Worm (Caenorhabditis elegans): Measurements from ENCODE around the gene suds-3.

The suds-3 gene

ce11 chrV:9927381-9927780 is 3.4 kb upstream of the suds-3 start:
- no peak for TF ChIP-seq pha-2 (tag; optimal IDR thresholded peaks at IDR 0.05)
- TF ChIP-seq ama-1 (optimal IDR thresholded peaks at IDR 0.05) = no peak
- no peak for TF ChIP-seq unc-42 (tag; optimal IDR thresholded peaks at IDR 0.05)
- no peak for TF ChIP-seq mec-3 (tag; optimal IDR thresholded peaks at IDR 0.05; ENCODE audit: borderline replicate concordance)
- no peak for TF ChIP-seq ceh-6 (GFP tag; optimal IDR thresholded peaks at IDR 0.05)
- TF ChIP-seq sox-2 (GFP tag; IDR thresholded peaks at IDR 0.05) = no peak
- no peak for TF ChIP-seq lin-11 (tag; optimal IDR thresholded peaks at IDR 0.05)
- TF ChIP-seq sdc-2 (tag; optimal IDR thresholded peaks at IDR 0.05) = no peak
- no peak for TF ChIP-seq ahr-1 (tag; optimal IDR thresholded peaks at IDR 0.05)
- no peak for TF ChIP-seq ets-4 (tag; optimal IDR thresholded peaks at IDR 0.05)
- TF ChIP-seq zip-5 (tag; optimal IDR thresholded peaks at IDR 0.05) = no peak
- no peak for TF ChIP-seq pqm-1 (tag; optimal IDR thresholded peaks at IDR 0.05)

DNA sequence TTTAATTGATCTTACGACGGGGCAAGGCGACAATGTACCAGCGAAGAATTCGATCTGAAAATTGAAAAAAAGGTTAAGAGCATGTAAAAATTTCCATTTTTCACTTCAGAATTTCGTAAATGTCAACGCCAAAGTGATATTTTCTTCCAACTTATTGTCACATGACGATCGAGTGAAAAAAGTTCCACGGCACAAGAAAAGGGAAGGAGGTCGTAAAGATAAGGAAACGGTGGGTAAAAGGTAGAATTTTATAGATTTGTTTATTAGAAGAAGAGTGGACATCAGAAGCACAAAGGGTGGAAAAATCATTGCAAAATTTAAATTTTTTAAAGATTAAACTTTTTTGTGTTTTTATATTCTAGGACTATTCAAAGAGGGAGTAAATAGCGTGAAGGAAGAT is 2.9 kb upstream of the suds-3 start:
- no peak for TF ChIP-seq tbx-2 (tag; optimal IDR thresholded peaks at IDR 0.05)
- TF ChIP-seq hlh-30 (tag; optimal IDR thresholded peaks at IDR 0.05; ENCODE audit: insufficient read depth) = peak; percentile 19

- TF ChIP-seq pha-2 (tag; optimal IDR thresholded peaks at IDR 0.05) = no peak
- no peak for TF ChIP-seq sox-4 (tag; optimal IDR thresholded peaks at IDR 0.05)
- TF ChIP-seq ceh-31 (tag; optimal IDR thresholded peaks at IDR 0.05) = no peak
- no peak for TF ChIP-seq fkh-6 (tag; optimal IDR thresholded peaks at IDR 0.05)
- no peak for TF ChIP-seq npax-4 (tag; optimal IDR thresholded peaks at IDR 0.05)
- no peak for TF ChIP-seq ceh-19 (GFP tag; optimal IDR thresholded peaks at IDR 0.05)
- no peak for TF ChIP-seq unc-86 (tag; optimal IDR thresholded peaks at IDR 0.05)
- TF ChIP-seq hlh-30 (tag; optimal IDR thresholded peaks at IDR 0.05; ENCODE audit: insufficient read depth) = no peak
- no peak for TF ChIP-seq gmeb-2 (tag; optimal IDR thresholded peaks at IDR 0.05)
- no peak for TF ChIP-seq ceh-6 (GFP tag; optimal IDR thresholded peaks at IDR 0.05)
- no peak for TF ChIP-seq ahr-1 (tag; optimal IDR thresholded peaks at IDR 0.05)
- no peak for TF ChIP-seq ceh-34 (tag; optimal IDR thresholded peaks at IDR 0.05)
- no peak for TF ChIP-seq pqm-1 (tag; optimal IDR thresholded peaks at IDR 0.05)
- no peak for TF ChIP-seq ztf-16 (tag; optimal IDR thresholded peaks at IDR 0.05)
- no peak for TF ChIP-seq fkh-10 (GFP tag; optimal IDR thresholded peaks at IDR 0.05)
- TF ChIP-seq ceh-30 (tag; optimal IDR thresholded peaks at IDR 0.05) = no peak
- no peak for TF ChIP-seq dve-1 (tag; optimal IDR thresholded peaks at IDR 0.05)
- no peak for TF ChIP-seq che-1 (tag; optimal IDR thresholded peaks at IDR 0.05)
- TF ChIP-seq rnt-1 (tag; optimal IDR thresholded peaks at IDR 0.05) = no peak
These were observed 6.6 kb downstream of the suds-3 start, which contains the start of gene srj-33 for ce11 chrV:9937435-9937834. srj-33 (minus strand) TSS chrV:9937535.

ce11 chrV:9943039-9943438 is 12.2 kb downstream of the suds-3 start, which contains the start of gene fipr-12:
fipr-12 (plus strand) TSS chrV:9943339.
- TF ChIP-seq hlh-30 (tag; optimal IDR thresholded peaks at IDR 0.05; ENCODE audit: insufficient read depth) (no peak), syd-9 (tag; optimal IDR thresholded peaks at IDR 0.05) (no peak), hlh-15 (tag; optimal IDR thresholded peaks at IDR 0.05) (no peak), pat-9 (tag; optimal IDR thresholded peaks at IDR 0.05) (no peak), ceh-9 (tag; optimal IDR thresholded peaks at IDR 0.05) (no peak), ceh-2 (tag; optimal IDR thresholded peaks at IDR 0.05) (no peak), madf-2 (tag; optimal IDR thresholded peaks at IDR 0.05) (no peak), npax-4 (tag; optimal IDR thresholded peaks at IDR 0.05) (no peak), ceh-48 (tag; optimal IDR thresholded peaks at IDR 0.05) (no peak)

- TF ChIP-seq pat-9 (tag; optimal IDR thresholded peaks at IDR 0.05) (no peak), C08G9.2 (tag; optimal IDR thresholded peaks at IDR 0.05) (no peak), ceh-30 (tag; optimal IDR thresholded peaks at IDR 0.05) (no peak), ref-2 (tag; optimal IDR thresholded peaks at IDR 0.05) (no peak), dmd-4 (tag; optimal IDR thresholded peaks at IDR 0.05; ENCODE audit: borderline replicate concordance) (no peak), unc-42 (tag; optimal IDR thresholded peaks at IDR 0.05) (no peak), ceh-22 (tag; optimal IDR thresholded peaks at IDR 0.05) (no peak), ama-1 (optimal IDR thresholded peaks at IDR 0.05) (no peak), pax-1 (tag; optimal IDR thresholded peaks at IDR 0.05) (no peak), nfya-1 (tag; optimal IDR thresholded peaks at IDR 0.05) (no peak), pqm-1 (tag; optimal IDR thresholded peaks at IDR 0.05) (no peak), ceh-18 (tag; optimal IDR thresholded peaks at IDR 0.05) (no peak), odd-2 (tag; optimal IDR thresholded peaks at IDR 0.05) (no peak), sdc-2 (tag; optimal IDR thresholded peaks at IDR 0.05) (no peak), sox-2 (GFP tag; IDR thresholded peaks at IDR 0.05) (no peak), ceh-34 (tag; optimal IDR thresholded peaks at IDR 0.05) (no peak)
These were observed 13.3 kb downstream of the suds-3 start, which contains the start of gene sre-28 for ce11 chrV:9944093-9944492. sre-28 (plus strand) TSS chrV:9944393.
